Worm (Caenorhabditis elegans): ENCODE results near the gene K10D11.5.

K10D11.5 gene

DNA sequence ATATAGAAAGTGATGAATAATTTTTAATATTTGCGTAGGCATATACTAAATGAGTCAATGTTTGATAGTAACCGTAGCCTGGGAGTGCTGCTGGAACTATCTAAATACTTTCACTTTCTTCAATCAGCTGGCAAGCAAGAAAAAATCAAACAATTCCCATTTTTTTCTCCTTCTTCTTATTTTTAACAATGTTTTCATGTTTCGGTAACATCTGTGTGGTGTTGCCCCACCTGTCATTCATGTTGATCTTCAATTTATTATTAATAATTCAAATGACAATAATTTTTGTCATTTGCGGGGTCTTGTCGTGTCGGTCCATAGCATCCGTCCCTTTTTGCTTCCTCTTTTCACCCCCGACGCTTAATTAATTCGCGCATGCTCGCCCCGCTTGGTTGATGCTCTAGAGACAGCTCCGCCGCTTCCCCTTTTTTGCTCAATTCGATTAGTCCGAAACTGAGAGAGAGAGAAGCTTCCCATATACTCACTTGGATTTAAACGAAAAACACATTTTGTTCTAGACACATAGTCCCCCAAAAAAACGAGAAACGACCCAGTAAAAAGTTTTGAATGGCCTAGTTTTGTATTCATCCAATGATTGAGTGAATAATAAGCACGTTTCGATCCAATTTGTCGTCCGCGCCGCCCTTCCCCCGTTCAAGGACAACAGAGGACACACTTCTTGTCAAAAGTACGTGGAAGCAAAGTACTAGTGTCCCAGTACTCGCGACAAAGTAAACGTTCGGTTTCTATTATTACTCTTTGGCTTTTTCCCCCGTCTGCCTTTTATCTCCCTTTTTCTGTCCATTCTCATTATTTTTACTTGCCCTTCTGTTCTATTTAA lies 36.4 kb upstream of the K10D11.5 start:
- TF ChIP-seq lin-13 (GFP tag; optimal IDR thresholded peaks at IDR 0.05) (no peak), tag-97 (GFP tag; IDR thresholded peaks at IDR 0.05) (no peak), rbr-2 (tag; optimal IDR thresholded peaks at IDR 0.05) (peak; percentile 7), lir-3 (tag; optimal IDR thresholded peaks at IDR 0.05) (no peak), hmg-1.1 (GFP tag; IDR thresholded peaks at IDR 0.05) (0 out of 2 replicates have a peak, but pooled peaks have one; percentile 5), mxl-3 (GFP tag; optimal IDR thresholded peaks at IDR 0.05) (peak; percentile 7), nhr-25 (tag; optimal IDR thresholded peaks at IDR 0.05; ENCODE audit: borderline replicate concordance, insufficient read depth) (peak; percentile 18), nhr-28 (tag; optimal IDR thresholded peaks at IDR 0.05) (no peak), mes-2 (tag; optimal IDR thresholded peaks at IDR 0.05; ENCODE audit: poor library complexity, severe bottlenecking) (peak; percentile 8), Y5F2A.4 (GFP tag; optimal IDR thresholded peaks at IDR 0.05) (no peak), unc-62 (GFP tag; optimal IDR thresholded peaks at IDR 0.05 in 1 of 2) (peak in 1 of 2 experiments; percentile 97), unc-62 (tag; optimal IDR thresholded peaks at IDR 0.05) (no peak), R02D3.7 (tag; optimal IDR thresholded peaks at IDR 0.05) (no peak), Y48G9A.11 (GFP tag; IDR thresholded peaks at IDR 0.05) (no peak)

DNA sequence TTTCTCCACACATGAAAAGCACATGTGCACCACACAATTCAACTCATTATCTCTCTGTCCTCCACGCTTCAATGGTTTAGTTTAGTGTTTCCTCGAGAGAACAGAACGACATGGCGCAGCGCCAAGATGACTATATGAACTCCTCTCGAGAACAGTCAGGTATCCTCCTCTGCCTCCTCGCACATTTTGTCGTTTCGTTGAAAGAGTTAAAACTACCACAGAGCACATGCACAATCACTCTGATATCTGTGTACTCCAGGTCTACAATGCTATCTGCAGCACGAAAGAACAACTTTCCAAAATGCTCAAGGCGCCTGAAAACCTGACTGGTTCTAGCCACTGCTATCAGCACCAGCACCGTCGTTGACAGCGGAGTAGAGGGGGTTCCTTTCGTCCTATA lies 35.1 kb upstream of the K10D11.5 start:
- TF ChIP-seq attf-4 (tag; optimal IDR thresholded peaks at IDR 0.05) (no peak), dmd-8 (GFP tag; IDR thresholded peaks at IDR 0.05) (no peak), dmd-9 (GFP tag; IDR thresholded peaks at IDR 0.05) (no peak), ZK337.2 (GFP tag; IDR thresholded peaks at IDR 0.05) (no peak), ceh-32 (tag; optimal IDR thresholded peaks at IDR 0.05; ENCODE audit: poor library complexity) (no peak), php-3 (GFP tag; IDR thresholded peaks at IDR 0.05) (peak; percentile 74; the same call in 1 of the 2 replicates), mxl-2 (GFP tag; conservative IDR thresholded peaks at IDR 0.05) (peak; percentile 93), ceh-28 (tag; optimal IDR thresholded peaks at IDR 0.05) (no peak), nhr-28 (tag; optimal IDR thresholded peaks at IDR 0.05) (peak; percentile 27), dve-1 (tag; optimal IDR thresholded peaks at IDR 0.05; ENCODE audit: insufficient read depth) (peak; percentile 72), lin-13 (GFP tag; optimal IDR thresholded peaks at IDR 0.05) (no peak), ama-1 (optimal IDR thresholded peaks at IDR 0.05) (no peak), ztf-7 (tag; optimal IDR thresholded peaks at IDR 0.05) (no peak), mxl-3 (GFP tag; optimal IDR thresholded peaks at IDR 0.05) (peak; percentile 52), gei-8 (GFP tag; optimal IDR thresholded peaks at IDR 0.05) (peak; percentile 12), hlh-30 (tag; optimal IDR thresholded peaks at IDR 0.05; ENCODE audit: insufficient read depth) (peak; percentile 37), mep-1 (tag; optimal IDR thresholded peaks at IDR 0.05) (peak; percentile 21), egl-43 (GFP tag; IDR thresholded peaks at IDR 0.05) (no peak), dmd-6 (GFP tag; IDR thresholded peaks at IDR 0.05) (peak; percentile 91), daf-16 (GFP tag; optimal IDR thresholded peaks at IDR 0.05) (no peak), daf-16 (tag; optimal IDR thresholded peaks at IDR 0.05) (peak; percentile 87), tra-1 (GFP tag; IDR thresholded peaks at IDR 0.05) (no peak), lin-29 (GFP tag; IDR thresholded peaks at IDR 0.05) (no peak), lin-38 (GFP tag; IDR thresholded peaks at IDR 0.05) (no peak), vab-7 (GFP tag; IDR thresholded peaks at IDR 0.05) (no peak), hif-1 (tag; optimal IDR thresholded peaks at IDR 0.05) (peak in 1 of 2 experiments; percentile 46), nhr-237 (tag; optimal IDR thresholded peaks at IDR 0.05) (no peak), zip-2 (tag; optimal IDR thresholded peaks at IDR 0.05) (peak; percentile 6), mdl-1 (tag; optimal IDR thresholded peaks at IDR 0.05) (no peak), nhr-48 (tag; optimal IDR thresholded peaks at IDR 0.05) (peak; percentile 95), hlh-11 (tag; optimal IDR thresholded peaks at IDR 0.05) (peak; percentile 83), duxl-1 (tag; optimal IDR thresholded peaks at IDR 0.05; ENCODE audit: poor library complexity) (no peak), daf-19 (GFP tag; conservative IDR thresholded peaks at IDR 0.05) (no peak), pha-4 (GFP tag; IDR thresholded peaks at IDR 0.05) (no peak), pha-4 (tag; optimal IDR thresholded peaks at IDR 0.05) (no peak), ctbp-1 (GFP tag; IDR thresholded peaks at IDR 0.05) (0 out of 2 replicates have a peak, but pooled peaks have one; percentile 39), F37D6.2 (tag; optimal IDR thresholded peaks at IDR 0.05) (no peak)

Data from whole organism, L4 larva.